Worm (Caenorhabditis elegans) whole organism, L4 larva: ENCODE results near the gene srt-70.

Experiments
- aly-2 ChIP-seq: sonication (generic microtip); optimal IDR thresholded peaks from 2 replicates; lab custom pipeline; 2018; ENCODE audit warnings: missing biosample characterization, missing genetic modification characterization
- ctbp-1 ChIP-seq: fragments of 200-800 bp; sonication (Bioruptor generic); IDR thresholded peaks from 2 replicates; pipeline ENCODE4 v1.3.6; 2022; ENCODE audit warnings: missing genetic modification reagents, missing genetic modification characterization, missing compliant biosample characterization
- dmd-8 ChIP-seq: fragments of 200-800 bp; sonication (Bioruptor generic); IDR thresholded peaks from 2 replicates; pipeline ENCODE4 v1.3.6; 2022; ENCODE audit warnings: missing genetic modification characterization, missing compliant biosample characterization
- dmd-9 ChIP-seq: fragments of 200-800 bp; sonication (Bioruptor generic); IDR thresholded peaks from 2 replicates; pipeline ENCODE4 v1.3.6; 2022; ENCODE audit warnings: missing genetic modification reagents, missing genetic modification characterization, missing compliant biosample characterization
- egl-27 ChIP-seq: sonication (generic microtip); optimal IDR thresholded peaks from 3 replicates; lab custom pipeline; 2017; ENCODE audit warnings: missing biosample characterization, missing genetic modification reagents, missing genetic modification characterization
- jun-1 ChIP-seq: fragments of 150-350 bp; optimal IDR thresholded peaks from 2 replicates; lab custom pipeline; 2014; ENCODE audit warnings: missing biosample characterization, missing genetic modification reagents, missing genetic modification characterization
- nhr-28 ChIP-seq: fragments of 150-350 bp; optimal IDR thresholded peaks from 2 replicates; lab custom pipeline; 2014; ENCODE audit warnings: missing biosample characterization, missing genetic modification characterization
- pha-4 ChIP-seq, 2 experiments: fragments of 150-350 bp in 1 of 2; fragments of 200-800 bp in 1 of 2; sonication (Bioruptor generic) in 1 of 2; IDR thresholded peaks in 1 of 2; optimal IDR thresholded peaks in 1 of 2; 2 replicates each; pipeline versions ENCODE4 v1.3.6 to Lab custom; 2014 to 2022; ENCODE audit warnings: missing genetic modification characterization in 2 of 2, missing genetic modification reagents in 2 of 2, missing biosample characterization in 1 of 2, missing compliant biosample characterization in 1 of 2
- pqm-1 ChIP-seq: sonication (generic microtip); optimal IDR thresholded peaks from 2 replicates; lab custom pipeline; 2017; ENCODE audit warnings: missing biosample characterization, missing genetic modification characterization
- saeg-2 ChIP-seq: fragments of 200-800 bp; sonication (Bioruptor generic); IDR thresholded peaks from 2 replicates; pipeline ENCODE4 v1.3.6; 2022; ENCODE audit warnings: missing genetic modification reagents, missing genetic modification characterization, missing compliant biosample characterization
- snpc-4 ChIP-seq: fragments of 150-350 bp; optimal IDR thresholded peaks from 2 replicates; lab custom pipeline; 2014; ENCODE audit warnings: missing biosample characterization, missing genetic modification characterization

DNA sequence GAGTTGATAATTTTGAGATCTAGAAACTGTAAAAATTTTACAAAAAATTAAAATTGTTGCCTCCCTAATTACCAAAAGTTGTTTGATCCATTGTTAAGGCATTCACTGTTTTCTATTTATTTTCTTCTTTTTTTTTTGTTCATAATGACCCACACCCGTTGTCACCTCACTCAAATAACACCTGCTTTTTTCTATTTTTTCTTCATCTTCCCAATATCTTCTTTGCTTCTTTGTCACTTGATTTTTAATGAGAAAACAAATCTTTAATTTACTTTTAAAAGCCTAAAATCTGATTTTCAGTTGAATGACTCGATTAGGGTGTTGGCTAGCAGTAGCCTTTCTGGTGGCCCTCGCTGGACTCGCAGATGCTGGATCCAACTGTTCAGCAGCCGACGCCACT lies 44.0 kb upstream of the srt-70 start, which contains the start of gene ncx-2:
- TF ChIP-seq nhr-28 (tag; lab: Kevin White, UChicago) (no peak), dmd-8 (GFP tag; lab: Robert Waterston, UW) (no peak), egl-27 (tag; lab: Kevin White, UChicago) (no peak), snpc-4 (tag; lab: Kevin White, UChicago) (no peak), pqm-1 (tag; lab: Kevin White, UChicago) (no peak), saeg-2 (no peak), dmd-9 (GFP tag; lab: Robert Waterston, UW) (no peak), jun-1 (tag; lab: Kevin White, UChicago) (no peak), pha-4 (GFP tag; IDR thresholded peaks at IDR 0.05; lab: Robert Waterston, UW) (no peak), pha-4 (tag; optimal IDR thresholded peaks at IDR 0.05; lab: Kevin White, UChicago) (no peak), aly-2 (tag; lab: Kevin White, UChicago) (no peak), ctbp-1 (GFP tag; lab: Robert Waterston, UW) (no peak)
